Fruit fly (Drosophila melanogaster): ENCODE data around the gene CG14408.

DNA sequence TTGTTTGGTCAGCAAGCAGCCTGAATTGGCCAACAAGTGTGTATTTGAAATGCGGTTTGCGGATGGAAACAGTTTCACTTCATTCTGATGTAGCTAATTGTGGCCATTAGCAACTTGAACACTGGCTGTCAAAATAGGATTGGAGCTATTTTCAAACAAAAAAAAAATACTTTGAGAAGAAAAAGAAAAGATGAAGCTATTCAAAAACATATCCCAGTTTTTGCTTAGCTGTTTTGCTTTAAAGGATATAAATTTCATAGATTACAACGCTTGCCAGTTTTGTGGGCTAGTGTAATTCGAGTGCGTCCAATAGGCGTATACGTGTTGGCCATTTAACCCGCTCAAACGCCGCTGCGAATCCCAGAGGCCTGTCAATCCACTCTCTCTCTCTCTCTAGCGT is 19.6 kb downstream of the CG14408 start:
- TF ChIP-seq Crg-1 (GFP tag; optimal IDR thresholded peaks at IDR 0.05) (no peak), tj (GFP tag; optimal IDR thresholded peaks at IDR 0.05) (no peak), pad (GFP tag; optimal IDR thresholded peaks at IDR 0.05) (no peak), kay (GFP tag; ENCODE audit: borderline replicate concordance) (no peak), bab1 (GFP tag; optimal IDR thresholded peaks at IDR 0.05) (no peak), cnc (optimal IDR thresholded peaks at IDR 0.05) (no peak), CG5204 (GFP tag; optimal IDR thresholded peaks at IDR 0.05) (no peak)

Data from whole organism, adult.